Worm (Caenorhabditis elegans): ENCODE data around the gene F10E9.5.

DNA sequence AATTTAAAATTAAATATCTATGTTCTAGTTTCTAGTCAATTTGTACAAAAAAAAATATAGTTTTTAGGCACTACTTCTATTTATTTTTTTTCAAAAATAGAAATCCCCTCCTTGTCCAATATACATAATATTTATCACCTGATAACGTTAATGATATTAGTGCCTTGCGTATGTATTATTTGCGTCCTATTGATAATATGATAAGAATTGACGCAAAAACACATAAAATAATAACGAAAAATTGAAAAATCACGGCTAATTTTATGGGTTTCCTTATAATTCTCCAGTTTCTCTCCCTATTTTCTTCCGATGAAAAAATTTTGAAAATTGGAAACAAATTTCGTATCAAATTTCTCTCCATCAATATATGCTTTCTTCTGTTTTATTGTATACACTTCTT, 7.7 kb upstream of the F10E9.5 start:
- no peak for TF ChIP-seq unc-62 (GFP tag; optimal IDR thresholded peaks at IDR 0.05)
- TF ChIP-seq nhr-12 (tag; optimal IDR thresholded peaks at IDR 0.05) = no peak
- TF ChIP-seq mab-5 (tag; optimal IDR thresholded peaks at IDR 0.05) = no peak
- no peak for TF ChIP-seq nhr-2 (tag; optimal IDR thresholded peaks at IDR 0.05)
